Worm (Caenorhabditis elegans): ENCODE measurements around the gene cct-8.
"Not testable (repeated sequence)": the region's sequence is repeated elsewhere in the genome, so short reads cannot be mapped to it uniquely, and the experiment has no call there.

DNA sequence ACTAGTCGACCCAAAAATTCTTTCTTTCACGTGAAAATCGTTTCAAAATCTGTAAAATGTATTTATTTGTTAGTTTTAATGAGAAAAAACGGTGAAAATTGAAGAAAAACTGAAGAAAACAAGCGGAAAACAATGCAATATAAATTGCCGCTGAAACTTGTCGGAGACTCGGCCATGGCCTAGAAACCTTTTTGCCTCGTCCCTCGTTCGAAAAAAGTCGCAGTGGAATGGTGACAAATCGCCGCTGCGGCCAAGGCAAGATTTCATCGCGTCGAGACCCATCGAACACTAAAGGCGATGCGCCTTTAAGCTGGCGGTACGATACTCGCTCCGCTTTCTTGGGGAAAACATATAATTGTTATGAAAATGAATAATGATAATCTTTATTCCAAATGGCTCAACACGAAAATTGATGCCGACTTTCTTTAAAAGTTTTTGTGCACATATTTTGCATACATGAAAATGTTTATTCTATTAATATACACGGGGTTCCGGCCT lies 42.0 kb downstream of the cct-8 start, which contains the start of gene Y55F3AM.21:
- not testable (repeated sequence) for TF ChIP-seq unc-62 (GFP tag; optimal IDR thresholded peaks at IDR 0.05 in 1 of 2); unc-62 (tag; optimal IDR thresholded peaks at IDR 0.05); ama-1 (optimal IDR thresholded peaks at IDR 0.05); zag-1 (tag; optimal IDR thresholded peaks at IDR 0.05); egl-27 (tag; optimal IDR thresholded peaks at IDR 0.05); aly-2 (tag; optimal IDR thresholded peaks at IDR 0.05); nhr-25 (tag; optimal IDR thresholded peaks at IDR 0.05; ENCODE audit: borderline replicate concordance, insufficient read depth); nhr-48 (tag; optimal IDR thresholded peaks at IDR 0.05); sdz-12 (GFP tag; optimal IDR thresholded peaks at IDR 0.05); F44E2.7 (GFP tag; IDR thresholded peaks at IDR 0.05); pqm-1 (tag; optimal IDR thresholded peaks at IDR 0.05); egl-43 (GFP tag; IDR thresholded peaks at IDR 0.05)

Data from whole organism, L4 larva.